Fruit fly (Drosophila melanogaster): ENCODE data around the gene Drsl1.

Drsl1 gene

dm6 chr3L:3373994-3374623 is 38.5 kb upstream of the Drsl1 start, which contains the start of the genes Ythdc1 and CG12010:
Gene Ythdc1, minus strand, starts transcription at chr3L:3374170.
Gene CG12010, plus strand, starts transcription at chr3L:3374282.
- TF ChIP-seq EcR (GFP tag; optimal IDR thresholded peaks at IDR 0.05) (no peak), CG34367 (tag; optimal IDR thresholded peaks at IDR 0.05) (no peak), CG32121 (GFP tag; IDR thresholded peaks at IDR 0.05) (no peak), CG12605 (GFP tag; IDR thresholded peaks at IDR 0.05) (peak; percentile 15; the same call in 1 of the 2 replicates)

- TF ChIP-seq Pif1B (GFP tag; optimal IDR thresholded peaks at IDR 0.05) = no peak
- TF ChIP-seq gl (tag; optimal IDR thresholded peaks at IDR 0.05) = no peak
- no peak for TF ChIP-seq CG14655 (GFP tag; optimal IDR thresholded peaks at IDR 0.05)
- no peak for TF ChIP-seq CG9948 (tag; optimal IDR thresholded peaks at IDR 0.05)
- TF ChIP-seq Pif1A (GFP tag; optimal IDR thresholded peaks at IDR 0.05) = no peak
- no peak for TF ChIP-seq D1 (tag; optimal IDR thresholded peaks at IDR 0.05)
- TF ChIP-seq rn (GFP tag; IDR thresholded peaks at IDR 0.05) = no peak
- no peak for TF ChIP-seq CG13204 (GFP tag; optimal IDR thresholded peaks at IDR 0.05)
- TF ChIP-seq CG8301 (tag; optimal IDR thresholded peaks at IDR 0.05) = no peak
- no peak for TF ChIP-seq Ets98B (GFP tag; IDR thresholded peaks at IDR 0.05)
Observed at dm6 chr3L:3369256-3369655, 33.7 kb upstream of the Drsl1 start, which contains the start of gene Drs. Gene Drs, plus strand, starts transcription at chr3L:3369556.

- no peak for TF ChIP-seq CG13204 (GFP tag; optimal IDR thresholded peaks at IDR 0.05)
- TF ChIP-seq Ets98B (GFP tag; IDR thresholded peaks at IDR 0.05) = no peak
- TF ChIP-seq CG15710 (tag; optimal IDR thresholded peaks at IDR 0.05) = no peak
- TF ChIP-seq Pif1B (GFP tag; optimal IDR thresholded peaks at IDR 0.05) = no peak
- no peak for TF ChIP-seq CG8301 (tag; optimal IDR thresholded peaks at IDR 0.05)
- TF ChIP-seq Snoo (tag; optimal IDR thresholded peaks at IDR 0.05) = no peak
Observed at dm6 chr3L:3353297-3353696, 17.7 kb upstream of the Drsl1 start.

- TF ChIP-seq CG4496 (GFP tag; IDR thresholded peaks at IDR 0.05) (no peak), CG13204 (GFP tag; optimal IDR thresholded peaks at IDR 0.05) (no peak), CG9948 (tag; optimal IDR thresholded peaks at IDR 0.05) (no peak), rn (GFP tag; IDR thresholded peaks at IDR 0.05) (no peak), gl (tag; optimal IDR thresholded peaks at IDR 0.05) (no peak), CG34367 (tag; optimal IDR thresholded peaks at IDR 0.05) (no peak), CG14655 (GFP tag; optimal IDR thresholded peaks at IDR 0.05) (no peak), fd96Ca (GFP tag; IDR thresholded peaks at IDR 0.05) (no peak), CG8301 (tag; optimal IDR thresholded peaks at IDR 0.05) (no peak), Snoo (tag; optimal IDR thresholded peaks at IDR 0.05) (no peak), EcR (GFP tag; optimal IDR thresholded peaks at IDR 0.05) (no peak), CG8159 (tag; optimal IDR thresholded peaks at IDR 0.05) (no peak), CG15710 (tag; optimal IDR thresholded peaks at IDR 0.05) (no peak), CG10348 (GFP tag; IDR thresholded peaks at IDR 0.05) (no peak)
Observed at dm6 chr3L:3352516-3352915, 16.9 kb upstream of the Drsl1 start.

dm6 chr3L:3351814-3352359 is 16.3 kb upstream of the Drsl1 start:
- TF ChIP-seq fd96Ca (GFP tag; IDR thresholded peaks at IDR 0.05) (no peak), Ets98B (GFP tag; IDR thresholded peaks at IDR 0.05) (no peak), EcR (GFP tag; optimal IDR thresholded peaks at IDR 0.05) (peak; percentile 27), rn (GFP tag; IDR thresholded peaks at IDR 0.05) (no peak), D1 (tag; optimal IDR thresholded peaks at IDR 0.05) (no peak)

- TF ChIP-seq Pif1A (GFP tag; optimal IDR thresholded peaks at IDR 0.05) (no peak), Pif1B (GFP tag; optimal IDR thresholded peaks at IDR 0.05) (no peak), Ets98B (GFP tag; IDR thresholded peaks at IDR 0.05) (no peak)
Observed at dm6 chr3L:3350572-3351343, 15.2 kb upstream of the Drsl1 start.

dm6 chr3L:3349825-3350123 is 14.2 kb upstream of the Drsl1 start:
- no peak for TF ChIP-seq CG8159 (tag; optimal IDR thresholded peaks at IDR 0.05)
- no peak for TF ChIP-seq D1 (tag; optimal IDR thresholded peaks at IDR 0.05)
- no peak for TF ChIP-seq CG15710 (tag; optimal IDR thresholded peaks at IDR 0.05)
- no peak for TF ChIP-seq EcR (GFP tag; optimal IDR thresholded peaks at IDR 0.05)
- no peak for TF ChIP-seq rn (GFP tag; IDR thresholded peaks at IDR 0.05)
- TF ChIP-seq CG32121 (GFP tag; IDR thresholded peaks at IDR 0.05) = no peak
- TF ChIP-seq Pif1B (GFP tag; optimal IDR thresholded peaks at IDR 0.05) = no peak
- no peak for TF ChIP-seq CG4496 (GFP tag; IDR thresholded peaks at IDR 0.05)
- TF ChIP-seq CG17806 (tag; optimal IDR thresholded peaks at IDR 0.05) = no peak
